Worm (Caenorhabditis elegans) whole organism, mixed stage, embryonic: ENCODE results near the gene T16G1.4.

Experiments used
- ceh-39 ChIP-seq: fragments of 150-350 bp; optimal IDR thresholded peaks from 2 replicates; lab custom pipeline; 2014; ENCODE audit warnings: missing biosample characterization, missing genetic modification characterization
- ceh-43 ChIP-seq: fragments of 200-800 bp; sonication (Bioruptor generic); optimal IDR thresholded peaks from 2 replicates; lab custom pipeline; 2018; ENCODE audit warnings: mild to moderate bottlenecking, missing genetic modification characterization, moderate library complexity, missing compliant biosample characterization
- cnd-1 ChIP-seq: fragments of 200-800 bp; sonication (Bioruptor generic); optimal IDR thresholded peaks from 2 replicates; lab custom pipeline; 2018; ENCODE audit warnings: mild to moderate bottlenecking, missing genetic modification characterization, missing compliant biosample characterization
- lin-13 ChIP-seq: fragments of 150-350 bp; optimal IDR thresholded peaks from 2 replicates; lab custom pipeline; 2014; ENCODE audit warnings: missing biosample characterization, missing genetic modification characterization
- nhr-237 ChIP-seq: fragments of 150-350 bp; optimal IDR thresholded peaks from 2 replicates; lab custom pipeline; 2014; ENCODE audit warnings: missing biosample characterization, missing genetic modification characterization
- nhr-76 ChIP-seq: sonication (generic microtip); optimal IDR thresholded peaks from 2 replicates; lab custom pipeline; 2017; ENCODE audit warnings: missing biosample characterization, missing genetic modification characterization
- pha-4 ChIP-seq: fragments of 150-350 bp; optimal IDR thresholded peaks from 2 replicates; lab custom pipeline; 2018; ENCODE audit warnings: missing biosample characterization, missing genetic modification reagents, missing genetic modification characterization
- snpc-4 ChIP-seq: fragments of 150-350 bp; optimal IDR thresholded peaks from 2 replicates; lab custom pipeline; 2014; ENCODE audit warnings: missing biosample characterization, missing genetic modification characterization
- sptf-1 ChIP-seq: sonication (generic microtip); optimal IDR thresholded peaks from 2 replicates; lab custom pipeline; 2017; ENCODE audit warnings: mild to moderate bottlenecking, missing genetic modification characterization, moderate library complexity, missing compliant biosample characterization
- unc-120 ChIP-seq: sonication (generic microtip); optimal IDR thresholded peaks from 2 replicates; lab custom pipeline; 2017; ENCODE audit warnings: missing genetic modification characterization, missing compliant biosample characterization; ENCODE audit not compliant: poor library complexity, severe bottlenecking

DNA sequence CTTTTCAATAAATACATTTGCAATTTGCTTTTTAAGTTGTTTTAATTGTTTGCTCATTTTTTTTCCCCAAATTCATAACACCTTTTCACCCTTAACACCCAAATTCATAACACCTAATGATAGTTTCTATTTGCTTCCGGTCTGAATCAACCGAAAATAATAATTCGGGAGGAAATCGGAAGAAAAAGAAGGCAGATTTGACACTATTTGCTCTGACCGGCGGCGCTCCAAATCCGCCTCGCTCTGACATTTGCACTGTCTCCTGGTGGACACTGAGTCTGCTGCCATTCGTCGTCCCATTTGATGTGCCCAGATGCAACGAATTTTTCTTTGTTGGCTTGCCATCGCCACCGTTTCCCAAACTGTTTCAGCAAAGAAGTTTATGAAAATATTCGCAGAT lies 17.5 kb downstream of the T16G1.4 start, which contains the start of gene pqn-67:
- TF ChIP-seq lin-13 (tag; lab: Kevin White, UChicago): no peak
- no peak for TF ChIP-seq pha-4 (tag; lab: Kevin White, UChicago)
- no peak for TF ChIP-seq snpc-4 (tag; lab: Kevin White, UChicago)
- TF ChIP-seq nhr-237 (tag; lab: Kevin White, UChicago): no peak
- no peak for TF ChIP-seq cnd-1 (tag; lab: Kevin White, UChicago)
- TF ChIP-seq unc-120 (tag; lab: Kevin White, UChicago): no peak
- no peak for TF ChIP-seq sptf-1 (tag; lab: Kevin White, UChicago)
- TF ChIP-seq nhr-76 (tag; lab: Kevin White, UChicago): no peak
- TF ChIP-seq ceh-43 (GFP tag; lab: Kevin White, UChicago): no peak
- TF ChIP-seq ceh-39 (tag; lab: Kevin White, UChicago): no peak
